Fruit fly (Drosophila melanogaster) whole organism, embryonic: ENCODE data around the gene CG45488.
"Not testable (repeated sequence)": the region's sequence is repeated elsewhere in the genome, so short reads cannot be mapped to it uniquely, and the experiment has no call there.

ENCODE experiments used
- CG12391 ChIP-seq: fragments of 200-800 bp; sonication (Bioruptor generic); optimal IDR thresholded peaks from 3 replicates; lab custom pipeline; 2018; ENCODE audit warnings: missing biosample characterization, mild to moderate bottlenecking, missing genetic modification characterization, moderate library complexity
- CG34422 ChIP-seq: fragments of 200-800 bp; sonication (Bioruptor generic); IDR thresholded peaks from 3 replicates; pipeline ENCODE4 v1.3.6; 2022; ENCODE audit warnings: missing biosample characterization, missing genetic modification characterization
- CG5180 ChIP-seq: fragments of 200-800 bp; sonication (Bioruptor generic); optimal IDR thresholded peaks from 3 replicates; lab custom pipeline; 2017; ENCODE audit warnings: missing biosample characterization, missing genetic modification characterization, mild to moderate bottlenecking, moderate library complexity, missing genetic modification reagents
- D19A ChIP-seq: fragments of 200-800 bp; optimal IDR thresholded peaks from 3 replicates; lab custom pipeline; 2019; ENCODE audit warnings: missing biosample characterization, mild to moderate bottlenecking, missing genetic modification characterization, moderate library complexity

DNA sequence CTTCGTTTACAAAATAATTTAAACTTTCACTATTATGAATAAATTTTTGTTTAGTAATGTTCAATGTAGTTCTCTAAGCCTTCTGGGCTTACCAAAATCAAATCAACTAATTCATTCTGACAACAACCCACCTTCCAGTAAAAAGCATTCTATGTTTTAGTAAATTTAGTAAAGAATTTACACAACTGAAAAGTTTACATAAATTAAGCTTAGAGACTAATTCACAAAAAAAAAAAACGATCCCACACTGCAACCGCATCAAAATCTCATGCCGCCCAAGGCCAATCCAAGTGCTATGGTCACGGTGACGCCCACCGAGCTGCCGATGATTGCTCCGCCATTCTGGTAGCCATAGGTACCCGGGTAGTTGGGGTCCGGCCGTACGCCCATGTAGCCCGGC lies 38.0 kb upstream of the CG45488 start, which contains the start of gene CG43784:
- not testable (repeated sequence) for TF ChIP-seq D19A (tag; lab: Kevin White, UChicago); CG34422; CG5180 (GFP tag; lab: Kevin White, UChicago); CG12391
